Worm (Caenorhabditis elegans) whole organism, L2 larva: Measurements from ENCODE around the gene F59A6.4.

Source experiments
- C34F6.9 ChIP-seq: fragments of 150-350 bp; optimal IDR thresholded peaks from 2 replicates; lab custom pipeline; 2014; ENCODE audit warnings: missing biosample characterization, missing genetic modification characterization
- F13H6.1 ChIP-seq: sonication (generic microtip); optimal IDR thresholded peaks from 2 replicates; lab custom pipeline; 2016; ENCODE audit warnings: missing genetic modification characterization, missing compliant biosample characterization
- Y55F3AM.14 ChIP-seq: fragments of 200-800 bp; sonication (Bioruptor generic); optimal IDR thresholded peaks from 2 replicates; lab custom pipeline; 2018; ENCODE audit warnings: mild to moderate bottlenecking, missing genetic modification characterization, missing compliant biosample characterization
- ama-1 ChIP-seq: fragments of 150-350 bp; optimal IDR thresholded peaks from 2 replicates; lab custom pipeline; 2018; ENCODE audit warnings: inconsistent platforms
- blmp-1 ChIP-seq: sonication (generic microtip); optimal IDR thresholded peaks from 2 replicates; lab custom pipeline; 2017; ENCODE audit warnings: missing genetic modification characterization, mild to moderate bottlenecking, missing compliant biosample characterization, antibody characterized with exemption, moderate library complexity; ENCODE audit not compliant: insufficient read depth
- ceh-82 ChIP-seq: fragments of 150-350 bp; optimal IDR thresholded peaks from 2 replicates; lab custom pipeline; 2014; ENCODE audit warnings: missing biosample characterization, missing genetic modification characterization
- crh-2 ChIP-seq: sonication (generic microtip); optimal IDR thresholded peaks from 2 replicates; lab custom pipeline; 2017; ENCODE audit warnings: missing biosample characterization, missing genetic modification characterization
- elt-1 ChIP-seq: fragments of 150-350 bp; optimal IDR thresholded peaks from 2 replicates; lab custom pipeline; 2014; ENCODE audit warnings: missing biosample characterization, missing genetic modification characterization
- fos-1 ChIP-seq: fragments of 150-350 bp; optimal IDR thresholded peaks from 2 replicates; lab custom pipeline; 2014; ENCODE audit warnings: missing biosample characterization, missing genetic modification characterization
- gmeb-1 ChIP-seq: fragments of 150-350 bp; optimal IDR thresholded peaks from 2 replicates; lab custom pipeline; 2014; ENCODE audit warnings: missing biosample characterization, missing genetic modification characterization
- lin-11 ChIP-seq: fragments of 150-350 bp; sonication (generic microtip); optimal IDR thresholded peaks from 2 replicates; lab custom pipeline; 2014; ENCODE audit warnings: missing biosample characterization, missing genetic modification characterization, inconsistent platforms, mixed read lengths
- lin-13 ChIP-seq: fragments of 150-350 bp; optimal IDR thresholded peaks from 2 replicates; lab custom pipeline; 2014; ENCODE audit warnings: missing biosample characterization, missing genetic modification reagents, missing genetic modification characterization
- lin-39 ChIP-seq: fragments of 150-350 bp; optimal IDR thresholded peaks from 2 replicates; lab custom pipeline; 2014; ENCODE audit warnings: missing biosample characterization, missing genetic modification reagents, missing genetic modification characterization
- lsy-2 ChIP-seq, 2 experiments: fragments of 150-350 bp in 1 of 2; sonication (generic microtip) in 1 of 2; optimal IDR thresholded peaks; 2 replicates each; lab custom pipeline; 2014 to 2017; ENCODE audit warnings: missing biosample characterization in 2 of 2, missing genetic modification characterization in 2 of 2
- mab-5 ChIP-seq: fragments of 150-350 bp; optimal IDR thresholded peaks from 2 replicates; lab custom pipeline; 2014; ENCODE audit warnings: missing biosample characterization, missing genetic modification characterization
- mbf-1 ChIP-seq: sonication (generic microtip); optimal IDR thresholded peaks from 2 replicates; lab custom pipeline; 2017; ENCODE audit warnings: missing biosample characterization, missing genetic modification characterization
- nhr-10 ChIP-seq: sonication (generic microtip); optimal IDR thresholded peaks from 2 replicates; lab custom pipeline; 2017; ENCODE audit warnings: missing biosample characterization, missing genetic modification characterization
- nhr-11 ChIP-seq: fragments of 150-350 bp; optimal IDR thresholded peaks from 2 replicates; lab custom pipeline; 2014; ENCODE audit warnings: missing biosample characterization, missing genetic modification characterization
- nhr-12 ChIP-seq: fragments of 150-350 bp; optimal IDR thresholded peaks from 2 replicates; lab custom pipeline; 2014; ENCODE audit warnings: missing biosample characterization, missing genetic modification characterization
- nhr-129 ChIP-seq: fragments of 150-350 bp; optimal IDR thresholded peaks from 2 replicates; lab custom pipeline; 2014; ENCODE audit warnings: missing biosample characterization, missing genetic modification characterization
- nhr-25 ChIP-seq: fragments of 150-350 bp; sonication (generic microtip); optimal IDR thresholded peaks from 3 replicates; lab custom pipeline; 2014; ENCODE audit warnings: missing biosample characterization, missing genetic modification characterization
- nhr-6 ChIP-seq: fragments of 150-350 bp; optimal IDR thresholded peaks from 2 replicates; lab custom pipeline; 2014; ENCODE audit warnings: missing biosample characterization, missing genetic modification characterization
- peb-1 ChIP-seq: fragments of 150-350 bp; optimal IDR thresholded peaks from 2 replicates; lab custom pipeline; 2014; ENCODE audit warnings: missing biosample characterization, missing genetic modification characterization
- sem-4 ChIP-seq: fragments of 150-350 bp; optimal IDR thresholded peaks from 2 replicates; lab custom pipeline; 2014; ENCODE audit warnings: missing biosample characterization, missing genetic modification reagents, missing genetic modification characterization
- skn-1 ChIP-seq: sonication (generic microtip); optimal IDR thresholded peaks from 2 replicates; lab custom pipeline; 2017; ENCODE audit warnings: missing biosample characterization, missing genetic modification characterization
- sma-3 ChIP-seq: sonication (generic microtip); optimal IDR thresholded peaks from 2 replicates; lab custom pipeline; 2016; ENCODE audit warnings: missing genetic modification reagents, missing genetic modification characterization, missing compliant biosample characterization
- sma-9 ChIP-seq, 2 experiments: fragments of 150-350 bp in 1 of 2; sonication (generic microtip) in 1 of 2; optimal IDR thresholded peaks; 2 replicates each; lab custom pipeline; 2014 to 2016; ENCODE audit warnings: missing genetic modification characterization in 2 of 2, mild to moderate bottlenecking in 1 of 2, missing biosample characterization in 1 of 2, missing compliant biosample characterization in 1 of 2, missing genetic modification reagents in 1 of 2, moderate library complexity in 1 of 2
- snpc-4 ChIP-seq: fragments of 150-350 bp; optimal IDR thresholded peaks from 2 replicates; lab custom pipeline; 2014; ENCODE audit warnings: missing biosample characterization, missing genetic modification characterization
- unc-39 ChIP-seq: fragments of 150-350 bp; optimal IDR thresholded peaks from 2 replicates; lab custom pipeline; 2014; ENCODE audit warnings: missing biosample characterization, missing genetic modification characterization
- unc-55 ChIP-seq: fragments of 150-350 bp; sonication (generic microtip); optimal IDR thresholded peaks from 3 replicates; lab custom pipeline; 2014; ENCODE audit warnings: missing biosample characterization, missing genetic modification reagents, missing genetic modification characterization
- ztf-1 ChIP-seq: fragments of 200-800 bp; sonication (Bioruptor generic); conservative IDR thresholded peaks from 2 replicates; pipeline ENCODE4 v1.3.6; 2022; ENCODE audit warnings: missing genetic modification characterization, missing compliant biosample characterization
- ztf-11 ChIP-seq: sonication (generic microtip); optimal IDR thresholded peaks from 2 replicates; lab custom pipeline; 2017; ENCODE audit warnings: missing biosample characterization, missing genetic modification characterization
- ztf-4 ChIP-seq: fragments of 150-350 bp; optimal IDR thresholded peaks from 2 replicates; lab custom pipeline; 2014; ENCODE audit warnings: missing biosample characterization, missing genetic modification characterization

The F59A6.4 gene

ce11 chrII:4989802-4990201 lies 15.1 kb upstream of the F59A6.4 start, which contains the start of gene T27F7.12:
T27F7.12 (plus strand) TSS chrII:4990102.
- TF ChIP-seq lin-11 (tag; lab: Kevin White, UChicago) (no peak), nhr-6 (tag; lab: Kevin White, UChicago) (no peak), Y55F3AM.14 (GFP tag; lab: Kevin White, UChicago) (no peak), ama-1 (no peak), sem-4 (tag; lab: Kevin White, UChicago) (no peak), sma-3 (GFP tag; lab: Kevin White, UChicago) (no peak), crh-2 (tag; lab: Kevin White, UChicago) (no peak)

ce11 chrII:4992977-4993376 lies 11.9 kb upstream of the F59A6.4 start, which contains the start of gene pigb-1:
pigb-1 (minus strand) TSS chrII:4993077.
- no peak for TF ChIP-seq nhr-25 (tag; lab: Kevin White, UChicago)
- no peak for TF ChIP-seq ztf-4 (tag; lab: Kevin White, UChicago)
- no peak for TF ChIP-seq lin-11 (tag; lab: Kevin White, UChicago)
- no peak for TF ChIP-seq peb-1 (tag; lab: Kevin White, UChicago)
- TF ChIP-seq ztf-11 (tag; lab: Kevin White, UChicago), result no peak
- no peak for TF ChIP-seq lin-13 (GFP tag; lab: Kevin White, UChicago)
- TF ChIP-seq mbf-1, result no peak
- TF ChIP-seq ceh-82 (tag; lab: Kevin White, UChicago), result no peak

- no peak for TF ChIP-seq fos-1 (tag; lab: Kevin White, UChicago)
- TF ChIP-seq lsy-2 (tag; optimal IDR thresholded peaks at IDR 0.05; lab: Kevin White, UChicago), result peak in 1 of 2 experiments; percentile 70
- peak; percentile 53 for TF ChIP-seq lin-13 (GFP tag; lab: Kevin White, UChicago)
- peak; percentile 25 for TF ChIP-seq sma-9 (GFP tag; optimal IDR thresholded peaks at IDR 0.05; lab: Kevin White, UChicago)
- TF ChIP-seq sma-9 (tag; optimal IDR thresholded peaks at IDR 0.05; lab: Kevin White, UChicago), result no peak
- TF ChIP-seq nhr-25 (tag; lab: Kevin White, UChicago), result peak; percentile 20
- peak; percentile 49 for TF ChIP-seq nhr-129
- TF ChIP-seq gmeb-1 (tag; lab: Kevin White, UChicago), result peak; percentile 51
- TF ChIP-seq elt-1 (tag; lab: Kevin White, UChicago), result no peak
- TF ChIP-seq snpc-4 (tag; lab: Kevin White, UChicago), result peak; percentile 1
- no peak for TF ChIP-seq Y55F3AM.14 (GFP tag; lab: Kevin White, UChicago)
- no peak for TF ChIP-seq mab-5 (tag; lab: Kevin White, UChicago)
- TF ChIP-seq sma-3 (GFP tag; lab: Kevin White, UChicago), result peak; percentile 4
- peak; percentile 72 for TF ChIP-seq unc-55 (GFP tag; lab: Kevin White, UChicago)
- no peak for TF ChIP-seq mbf-1
- peak; percentile 29 for TF ChIP-seq crh-2 (tag; lab: Kevin White, UChicago)
- TF ChIP-seq blmp-1, result peak; percentile 3
- peak; percentile 30 for TF ChIP-seq F13H6.1
- peak; percentile 82 for TF ChIP-seq C34F6.9 (tag; lab: Kevin White, UChicago)
Measured at ce11 chrII:4993530-4994192, 11.2 kb upstream of the F59A6.4 start, which contains the start of the genes eif-1 and vps-24. eif-1 (minus strand) TSS chrII:4993580. vps-24 (plus strand) TSS chrII:4993998.

DNA sequence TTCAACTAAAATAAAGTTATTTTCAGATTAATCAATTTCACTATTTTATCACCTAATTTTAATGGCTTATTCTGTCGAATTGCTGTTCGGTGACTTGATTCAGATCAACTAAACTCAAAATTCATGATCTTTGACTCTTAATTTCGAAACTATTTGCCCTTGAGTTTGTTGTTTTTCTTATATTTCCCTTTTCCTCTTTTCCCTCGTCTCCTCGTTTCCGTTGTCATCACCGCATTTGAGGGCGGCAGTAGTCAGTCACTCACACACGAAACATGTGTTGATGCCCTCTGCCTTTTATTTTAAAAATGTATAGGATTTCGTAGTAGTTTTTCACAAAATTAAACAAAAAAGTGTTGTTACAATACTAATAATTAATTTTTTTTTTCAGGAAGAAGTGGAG lies 9.9 kb upstream of the F59A6.4 start, which contains the start of gene rnh-1.0:
Gene rnh-1.0, plus strand, starts transcription at position 389 of the 400 bp plus-strand sequence.
- no peak for TF ChIP-seq lin-39 (tag; lab: Kevin White, UChicago)
- peak; percentile 35 for TF ChIP-seq C34F6.9 (tag; lab: Kevin White, UChicago)
- TF ChIP-seq nhr-129, result peak; percentile 31

DNA sequence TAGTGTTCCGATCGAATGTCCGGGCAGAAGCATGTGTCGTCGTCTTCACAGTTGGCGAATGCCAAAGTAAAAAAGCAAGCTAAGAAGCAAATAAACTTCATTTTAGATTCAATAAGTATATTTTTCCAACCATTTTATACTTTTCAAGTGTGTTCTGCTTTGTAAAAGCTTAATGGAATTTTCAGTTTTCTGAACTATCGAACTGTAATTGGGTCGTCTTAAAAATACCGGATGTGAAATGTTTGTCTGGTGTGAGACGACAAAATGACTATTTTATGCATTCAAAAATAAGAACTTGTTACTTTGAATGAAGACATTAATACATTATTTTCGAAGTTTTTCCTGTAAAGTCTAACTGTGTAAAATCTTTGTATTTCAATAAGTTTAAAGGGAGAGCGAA lies 6.2 kb upstream of the F59A6.4 start, which contains the start of gene F59A6.11:
Gene F59A6.11, minus strand, starts transcription at position 101 of the 400 bp plus-strand sequence.
- no peak for TF ChIP-seq nhr-12 (tag; lab: Kevin White, UChicago)
- no peak for TF ChIP-seq nhr-11
- TF ChIP-seq ztf-4 (tag; lab: Kevin White, UChicago), result no peak
- TF ChIP-seq ztf-11 (tag; lab: Kevin White, UChicago), result no peak
- no peak for TF ChIP-seq C34F6.9 (tag; lab: Kevin White, UChicago)
- no peak for TF ChIP-seq gmeb-1 (tag; lab: Kevin White, UChicago)
- TF ChIP-seq Y55F3AM.14 (GFP tag; lab: Kevin White, UChicago), result no peak
- TF ChIP-seq skn-1 (tag; lab: Kevin White, UChicago), result no peak
- no peak for TF ChIP-seq fos-1 (tag; lab: Kevin White, UChicago)
- TF ChIP-seq nhr-25 (tag; lab: Kevin White, UChicago), result no peak
- TF ChIP-seq nhr-10 (tag; lab: Kevin White, UChicago), result no peak
- TF ChIP-seq peb-1 (tag; lab: Kevin White, UChicago), result no peak
- TF ChIP-seq unc-55 (GFP tag; lab: Kevin White, UChicago), result no peak
- no peak for TF ChIP-seq ceh-82 (tag; lab: Kevin White, UChicago)
- TF ChIP-seq unc-39 (tag; lab: Kevin White, UChicago), result no peak
- no peak for TF ChIP-seq ztf-1 (GFP tag; lab: Robert Waterston, UW)
- TF ChIP-seq lin-13 (GFP tag; lab: Kevin White, UChicago), result no peak
- TF ChIP-seq sma-9 (GFP tag; optimal IDR thresholded peaks at IDR 0.05; lab: Kevin White, UChicago), result no peak
- no peak for TF ChIP-seq sma-9 (tag; optimal IDR thresholded peaks at IDR 0.05; lab: Kevin White, UChicago)
- TF ChIP-seq, all 48 proteins: peak for 0
